Worm (Caenorhabditis elegans) whole organism, L2 larva: ENCODE data around the gene Y2H9A.6.

Experiments used
- alr-1 ChIP-seq: fragments of 150-350 bp; optimal IDR thresholded peaks from 2 replicates; lab custom pipeline; 2014; ENCODE audit warnings: missing biosample characterization, missing genetic modification characterization
- aly-2 ChIP-seq: fragments of 150-350 bp; optimal IDR thresholded peaks from 2 replicates; lab custom pipeline; 2014; ENCODE audit warnings: missing biosample characterization, missing genetic modification characterization
- sma-9 ChIP-seq, 2 experiments: fragments of 150-350 bp in 1 of 2; sonication (generic microtip) in 1 of 2; optimal IDR thresholded peaks; 2 replicates each; lab custom pipeline; 2014 to 2016; ENCODE audit warnings: missing genetic modification characterization in 2 of 2, mild to moderate bottlenecking in 1 of 2, missing biosample characterization in 1 of 2, missing compliant biosample characterization in 1 of 2, missing genetic modification reagents in 1 of 2, moderate library complexity in 1 of 2
- ztf-11 ChIP-seq: sonication (generic microtip); optimal IDR thresholded peaks from 2 replicates; lab custom pipeline; 2017; ENCODE audit warnings: missing biosample characterization, missing genetic modification characterization

- no peak for TF ChIP-seq alr-1
- no peak for TF ChIP-seq sma-9 (GFP tag; optimal IDR thresholded peaks at IDR 0.05; lab: Kevin White, UChicago)
- TF ChIP-seq sma-9 (tag; optimal IDR thresholded peaks at IDR 0.05; lab: Kevin White, UChicago) = no peak
- TF ChIP-seq ztf-11 = no peak
- TF ChIP-seq aly-2 (tag; lab: Kevin White, UChicago) = no peak
Observed at ce11 chrV:13473467-13473866, 29.8 kb downstream of the Y2H9A.6 start, which contains the start of gene T10G3.1.
